Fruit fly (Drosophila melanogaster) whole organism, wandering third instar larva: ENCODE data around the gene CCT2.

Experiments
- Abd-B ChIP-seq: fragments of >200 bp; optimal IDR thresholded peaks from 2 replicates; lab custom pipeline; 2017; ENCODE audit warnings: missing biosample characterization, missing genetic modification characterization
- CG32264 ChIP-seq: fragments of 200-800 bp; sonication (Bioruptor generic); optimal IDR thresholded peaks from 2 replicates; lab custom pipeline; 2016; ENCODE audit warnings: missing biosample characterization, missing genetic modification characterization
- CG9705 ChIP-seq: fragments of 200-800 bp; sonication (Bioruptor generic); optimal IDR thresholded peaks from 2 replicates; lab custom pipeline; 2018; ENCODE audit warnings: missing biosample characterization, mild to moderate bottlenecking, missing genetic modification characterization
- CrebA ChIP-seq: fragments of 200-800 bp; sonication (Bioruptor generic); optimal IDR thresholded peaks from 2 replicates; lab custom pipeline; 2016; ENCODE audit warnings: missing biosample characterization, mild to moderate bottlenecking, missing genetic modification characterization, borderline replicate concordance
- Dfd ChIP-seq: fragments of >200 bp; optimal IDR thresholded peaks from 2 replicates; lab custom pipeline; 2017; ENCODE audit warnings: missing biosample characterization, missing genetic modification characterization
- GATAd ChIP-seq: sonication (Bioruptor generic); optimal IDR thresholded peaks from 2 replicates; lab custom pipeline; 2016; ENCODE audit warnings: missing biosample characterization, missing genetic modification characterization
- HLH106 ChIP-seq: fragments of 200-800 bp; optimal IDR thresholded peaks from 3 replicates; lab custom pipeline; 2019; ENCODE audit warnings: missing biosample characterization, mild to moderate bottlenecking, missing genetic modification characterization, moderate library complexity
- Hnf4 ChIP-seq: fragments of 200-800 bp; sonication (Bioruptor generic); optimal IDR thresholded peaks from 2 replicates; lab custom pipeline; 2016; ENCODE audit warnings: missing biosample characterization, mild to moderate bottlenecking, missing genetic modification characterization
- Hr83 ChIP-seq: fragments of 200-300 bp; sonication (Bioruptor generic); optimal IDR thresholded peaks from 2 replicates; lab custom pipeline; 2016; ENCODE audit warnings: missing biosample characterization, mild to moderate bottlenecking, missing genetic modification characterization, moderate library complexity; ENCODE audit not compliant: poor library complexity, severe bottlenecking
- Jra ChIP-seq: sonication (Bioruptor generic); optimal IDR thresholded peaks from 2 replicates; lab custom pipeline; 2016; ENCODE audit warnings: missing biosample characterization, missing genetic modification characterization
- Mio ChIP-seq: sonication (Bioruptor generic); optimal IDR thresholded peaks from 2 replicates; lab custom pipeline; 2016; ENCODE audit warnings: missing biosample characterization, missing genetic modification characterization
- Myc ChIP-seq: fragments of >200 bp; optimal IDR thresholded peaks from 2 replicates; lab custom pipeline; 2017
- N ChIP-seq: fragments of >200 bp; optimal IDR thresholded peaks from 2 replicates; lab custom pipeline; 2018; ENCODE audit warnings: missing biosample characterization, missing external identifiers, missing genetic modification characterization
- OdsH ChIP-seq: fragments of 200-800 bp; sonication (Bioruptor generic); optimal IDR thresholded peaks from 2 replicates; lab custom pipeline; 2016; ENCODE audit warnings: missing biosample characterization, mild to moderate bottlenecking, missing genetic modification characterization
- Rel ChIP-seq, 2 experiments: fragments of 200-800 bp; sonication (Bioruptor generic) in 1 of 2; optimal IDR thresholded peaks; 2 replicates in 1 of 2; 3 replicates in 1 of 2; lab custom pipeline; 2016 to 2019; ENCODE audit warnings: mild to moderate bottlenecking in 2 of 2, missing biosample characterization in 2 of 2, missing genetic modification characterization in 2 of 2, moderate library complexity in 1 of 2
- Sp1 ChIP-seq: fragments of 200-800 bp; sonication (Bioruptor generic); optimal IDR thresholded peaks from 3 replicates; lab custom pipeline; 2019; ENCODE audit warnings: missing biosample characterization, mild to moderate bottlenecking, missing genetic modification characterization, moderate library complexity
- br ChIP-seq: fragments of 200-800 bp; sonication (Bioruptor generic); optimal IDR thresholded peaks from 2 replicates; lab custom pipeline; 2016; ENCODE audit warnings: missing biosample characterization, missing genetic modification characterization
- brk ChIP-seq: fragments of 200-800 bp; sonication (Bioruptor generic); optimal IDR thresholded peaks from 2 replicates; lab custom pipeline; 2016; ENCODE audit warnings: missing biosample characterization, mild to moderate bottlenecking, missing genetic modification characterization
- dl ChIP-seq, 2 experiments: fragments of 175-275, 200-275 bp in 1 of 2; fragments of 200-275 bp in 1 of 2; sonication (Bioruptor generic); optimal IDR thresholded peaks; lab custom pipeline; 2018; ENCODE audit warnings: mild to moderate bottlenecking in 2 of 2, missing biosample characterization in 2 of 2, missing genetic modification characterization in 2 of 2, moderate library complexity in 2 of 2; ENCODE audit not compliant: partially characterized antibody in 2 of 2, insufficient read depth in 1 of 2
- dsf ChIP-seq: sonication (Bioruptor generic); optimal IDR thresholded peaks from 2 replicates; lab custom pipeline; 2016; ENCODE audit warnings: missing biosample characterization, missing genetic modification characterization, borderline replicate concordance
- ey ChIP-seq: fragments of 200-800 bp; sonication (Bioruptor generic); optimal IDR thresholded peaks from 2 replicates; lab custom pipeline; 2016; ENCODE audit warnings: missing biosample characterization, missing genetic modification characterization
- foxo ChIP-seq, 2 experiments: fragments of 200-800 bp; sonication (Bioruptor generic); optimal IDR thresholded peaks; 2 replicates in 1 of 2; 3 replicates in 1 of 2; lab custom pipeline; 2016 to 2017; ENCODE audit warnings: missing biosample characterization in 2 of 2, missing genetic modification characterization in 2 of 2
- fru ChIP-seq: fragments of 200-800 bp; sonication (Bioruptor generic); optimal IDR thresholded peaks from 3 replicates; lab custom pipeline; 2016; ENCODE audit warnings: missing biosample characterization, mild to moderate bottlenecking, missing genetic modification characterization
- h ChIP-seq: fragments of 200-800 bp; sonication (Bioruptor generic); optimal IDR thresholded peaks from 3 replicates; lab custom pipeline; 2016; ENCODE audit warnings: missing biosample characterization, mild to moderate bottlenecking, missing genetic modification characterization
- jim ChIP-seq: fragments of 175-275, 200-325 bp; sonication (Bioruptor generic); optimal IDR thresholded peaks from 2 replicates; lab custom pipeline; 2016; ENCODE audit warnings: missing biosample characterization, mild to moderate bottlenecking, missing genetic modification characterization
- lola ChIP-seq: fragments of >200 bp; optimal IDR thresholded peaks from 2 replicates; lab custom pipeline; 2017; ENCODE audit warnings: missing biosample characterization, missing genetic modification characterization
- pan ChIP-seq: fragments of >200 bp; optimal IDR thresholded peaks from 2 replicates; lab custom pipeline; 2017
- psq ChIP-seq: fragments of 200-800 bp; sonication (Bioruptor generic); optimal IDR thresholded peaks from 3 replicates; lab custom pipeline; 2017; ENCODE audit warnings: missing biosample characterization, mild to moderate bottlenecking, missing genetic modification characterization, moderate library complexity
- rgr ChIP-seq: fragments of 200-800 bp; sonication (Bioruptor generic); optimal IDR thresholded peaks from 3 replicates; lab custom pipeline; 2016; ENCODE audit warnings: missing biosample characterization, mild to moderate bottlenecking, missing genetic modification characterization
- sage ChIP-seq: fragments of 200-800 bp; sonication (Bioruptor generic); optimal IDR thresholded peaks from 2 replicates; lab custom pipeline; 2016; ENCODE audit warnings: missing biosample characterization, mild to moderate bottlenecking, missing genetic modification characterization
- sv ChIP-seq: fragments of 200-800 bp; sonication (Bioruptor generic); optimal IDR thresholded peaks from 3 replicates; lab custom pipeline; 2016; ENCODE audit warnings: missing biosample characterization, missing genetic modification characterization
- usp ChIP-seq: fragments of >200 bp; optimal IDR thresholded peaks from 2 replicates; lab custom pipeline; 2017; ENCODE audit warnings: missing biosample characterization, missing genetic modification characterization
- woc ChIP-seq: sonication (Bioruptor generic); optimal IDR thresholded peaks from 2 replicates; lab custom pipeline; 2016; ENCODE audit warnings: missing biosample characterization, mild to moderate bottlenecking, missing genetic modification characterization

The CCT2 gene

DNA sequence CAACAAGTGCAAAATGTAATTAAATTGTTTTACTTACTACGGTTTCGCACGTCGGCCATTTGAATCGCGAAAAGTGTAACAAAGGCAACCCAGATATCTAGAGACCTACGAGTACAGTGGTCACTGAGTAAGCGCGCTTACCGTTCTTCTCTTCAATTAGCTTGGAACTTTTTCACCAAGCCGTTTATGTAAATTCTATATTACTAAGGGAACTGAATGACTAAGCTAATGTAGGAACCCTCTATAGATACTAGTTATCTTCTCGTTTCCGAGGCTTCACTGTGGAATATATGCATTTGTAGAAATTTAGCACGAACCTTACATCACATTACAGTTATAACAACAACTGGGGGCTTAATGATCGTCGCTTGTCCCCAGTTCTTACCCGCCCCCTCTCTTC is 42.3 kb upstream of the CCT2 start:
- TF ChIP-seq pan (lab: Kevin White, UChicago): no peak
- peak; percentile 13 for TF ChIP-seq HLH106 (tag; lab: Kevin White, UChicago)
- TF ChIP-seq foxo (GFP tag; optimal IDR thresholded peaks at IDR 0.05; lab: Kevin White, UChicago): peak in 1 of 2 experiments; percentile 32
- TF ChIP-seq jim: no peak
- TF ChIP-seq Myc (lab: Kevin White, UChicago): no peak
- no peak for TF ChIP-seq CrebA
- TF ChIP-seq sage (GFP tag; lab: Kevin White, UChicago): no peak
- TF ChIP-seq h (GFP tag; lab: Kevin White, UChicago): peak; percentile 0
- peak; percentile 6 for TF ChIP-seq OdsH (GFP tag; lab: Kevin White, UChicago)
- no peak for TF ChIP-seq GATAd

DNA sequence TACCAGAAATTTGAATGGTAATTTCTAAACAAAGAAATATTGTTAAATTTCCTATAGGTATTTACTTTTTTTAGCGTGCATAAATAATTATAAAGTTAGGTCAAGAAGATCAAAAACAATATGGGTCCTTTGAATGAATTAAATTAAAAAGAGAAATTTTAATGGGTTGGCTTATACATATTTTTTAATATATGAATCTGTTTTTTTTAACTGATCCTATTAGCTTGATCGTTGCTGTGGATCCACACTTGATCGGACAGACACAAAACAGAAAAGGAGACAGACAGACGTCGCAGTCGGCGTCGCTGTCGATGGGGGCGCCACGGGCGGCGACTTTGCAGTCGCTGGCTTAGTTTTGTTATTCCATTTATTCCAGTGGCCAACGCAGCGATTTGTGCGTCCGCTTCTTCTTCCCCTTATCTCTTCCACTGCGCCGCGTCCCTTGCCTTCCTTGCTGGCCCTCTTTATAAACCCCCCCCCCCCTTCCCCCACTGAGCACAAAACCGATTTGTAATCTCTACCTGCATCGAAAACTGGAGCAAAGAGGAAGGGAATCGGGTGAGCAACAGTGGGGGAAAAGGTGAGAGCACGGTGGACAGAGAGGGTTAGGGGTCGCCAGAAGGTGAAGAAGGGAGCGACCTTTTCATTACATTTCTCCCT is 41.5 kb upstream of the CCT2 start:
- TF ChIP-seq lola (GFP tag; lab: Kevin White, UChicago) (no peak), sv (peak; percentile 13), sage (GFP tag; lab: Kevin White, UChicago) (no peak), Jra (GFP tag; lab: Kevin White, UChicago) (no peak), Dfd (GFP tag; lab: Kevin White, UChicago) (no peak), brk (GFP tag; lab: Kevin White, UChicago) (no peak), N (GFP tag; lab: Kevin White, UChicago) (no peak), Myc (lab: Kevin White, UChicago) (no peak), HLH106 (tag; lab: Kevin White, UChicago) (peak; percentile 38), CG32264 (GFP tag; lab: Kevin White, UChicago) (no peak), foxo (GFP tag; optimal IDR thresholded peaks at IDR 0.05; lab: Kevin White, UChicago) (peak in 1 of 2 experiments; percentile 32), rgr (peak; percentile 40), fru (peak; percentile 46), Mio (GFP tag; lab: Kevin White, UChicago) (no peak), pan (lab: Kevin White, UChicago) (no peak), Sp1 (peak; percentile 29), CrebA (no peak), Rel (GFP tag; optimal IDR thresholded peaks at IDR 0.05; lab: Kevin White, UChicago) (no peak), Rel (tag; optimal IDR thresholded peaks at IDR 0.05; lab: Kevin White, UChicago) (no peak), Hnf4 (no peak), CG9705 (no peak), usp (GFP tag; lab: Kevin White, UChicago) (no peak), h (GFP tag; lab: Kevin White, UChicago) (peak; percentile 44), Abd-B (GFP tag; lab: Kevin White, UChicago) (no peak), dsf (GFP tag; lab: Kevin White, UChicago) (no peak), ey (GFP tag; lab: Kevin White, UChicago) (peak; percentile 43), OdsH (GFP tag; lab: Kevin White, UChicago) (no peak), jim (no peak), woc (GFP tag; lab: Kevin White, UChicago) (peak; percentile 47), psq (GFP tag; lab: Kevin White, UChicago) (peak; percentile 98), GATAd (no peak)

DNA sequence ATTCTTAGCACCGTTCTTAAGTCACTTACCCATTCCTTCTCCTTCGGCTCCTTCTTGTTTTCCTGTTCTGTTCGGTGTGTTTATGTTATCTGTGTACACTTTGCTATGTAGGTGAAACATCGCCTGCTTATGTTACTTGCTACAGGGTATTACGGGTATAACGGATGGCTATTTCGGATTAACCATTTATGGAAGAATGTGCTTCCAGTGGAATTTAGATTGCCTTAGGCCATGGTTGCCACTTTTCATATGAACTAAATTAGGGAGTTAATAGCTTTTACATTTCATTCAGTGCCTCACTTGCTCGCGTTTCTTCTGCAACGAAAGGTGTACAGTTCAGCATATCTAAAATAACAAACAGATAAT is 40.9 kb upstream of the CCT2 start:
- TF ChIP-seq psq (GFP tag; lab: Kevin White, UChicago) (peak; percentile 42), dsf (GFP tag; lab: Kevin White, UChicago) (no peak), HLH106 (tag; lab: Kevin White, UChicago) (no peak), Abd-B (GFP tag; lab: Kevin White, UChicago) (no peak), Sp1 (no peak), dl (GFP tag; optimal IDR thresholded peaks at IDR 0.05; lab: Kevin White, UChicago; ENCODE audit: insufficient read depth in 1 of 2, partially characterized antibody in 2 of 2) (no peak), Hnf4 (no peak), OdsH (GFP tag; lab: Kevin White, UChicago) (no peak), CG32264 (GFP tag; lab: Kevin White, UChicago) (no peak), fru (peak; percentile 15), br (no peak)

DNA sequence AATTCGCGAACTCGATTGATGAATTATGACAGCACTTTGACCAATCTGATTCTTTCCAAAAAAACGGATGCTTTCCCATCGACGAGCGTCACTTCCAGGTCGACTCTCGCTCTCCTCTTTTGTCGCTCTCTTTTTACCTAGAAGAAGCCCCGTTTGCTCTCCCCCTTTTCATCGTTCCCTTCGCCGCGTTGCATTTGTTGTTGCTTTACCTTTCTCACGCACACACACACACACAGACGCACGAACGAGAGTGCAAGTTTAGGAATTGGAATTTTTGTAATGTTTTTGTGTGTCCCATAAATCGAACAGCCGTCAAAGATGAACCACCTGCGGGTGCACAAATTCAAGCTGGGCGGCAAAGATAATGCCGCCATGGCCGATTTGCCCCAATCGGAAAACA is 40.4 kb upstream of the CCT2 start:
- no peak for TF ChIP-seq ey (GFP tag; lab: Kevin White, UChicago)
- TF ChIP-seq sv: no peak
- TF ChIP-seq Hr83 (GFP tag; lab: Kevin White, UChicago): no peak
- no peak for TF ChIP-seq dsf (GFP tag; lab: Kevin White, UChicago)
- no peak for TF ChIP-seq br
